Fruit fly (Drosophila melanogaster): ENCODE measurements around the gene cno.

The cno gene

dm6 chr3R:5216308-5216765, 919 bp downstream of the cno start:
- TF ChIP-seq Myc (optimal IDR thresholded peaks at IDR 0.05) (no peak), ttk (optimal IDR thresholded peaks at IDR 0.05) (no peak), Sin3A (optimal IDR thresholded peaks at IDR 0.05) (no peak), insv (optimal IDR thresholded peaks at IDR 0.05) (no peak), h (optimal IDR thresholded peaks at IDR 0.05) (no peak)

DNA sequence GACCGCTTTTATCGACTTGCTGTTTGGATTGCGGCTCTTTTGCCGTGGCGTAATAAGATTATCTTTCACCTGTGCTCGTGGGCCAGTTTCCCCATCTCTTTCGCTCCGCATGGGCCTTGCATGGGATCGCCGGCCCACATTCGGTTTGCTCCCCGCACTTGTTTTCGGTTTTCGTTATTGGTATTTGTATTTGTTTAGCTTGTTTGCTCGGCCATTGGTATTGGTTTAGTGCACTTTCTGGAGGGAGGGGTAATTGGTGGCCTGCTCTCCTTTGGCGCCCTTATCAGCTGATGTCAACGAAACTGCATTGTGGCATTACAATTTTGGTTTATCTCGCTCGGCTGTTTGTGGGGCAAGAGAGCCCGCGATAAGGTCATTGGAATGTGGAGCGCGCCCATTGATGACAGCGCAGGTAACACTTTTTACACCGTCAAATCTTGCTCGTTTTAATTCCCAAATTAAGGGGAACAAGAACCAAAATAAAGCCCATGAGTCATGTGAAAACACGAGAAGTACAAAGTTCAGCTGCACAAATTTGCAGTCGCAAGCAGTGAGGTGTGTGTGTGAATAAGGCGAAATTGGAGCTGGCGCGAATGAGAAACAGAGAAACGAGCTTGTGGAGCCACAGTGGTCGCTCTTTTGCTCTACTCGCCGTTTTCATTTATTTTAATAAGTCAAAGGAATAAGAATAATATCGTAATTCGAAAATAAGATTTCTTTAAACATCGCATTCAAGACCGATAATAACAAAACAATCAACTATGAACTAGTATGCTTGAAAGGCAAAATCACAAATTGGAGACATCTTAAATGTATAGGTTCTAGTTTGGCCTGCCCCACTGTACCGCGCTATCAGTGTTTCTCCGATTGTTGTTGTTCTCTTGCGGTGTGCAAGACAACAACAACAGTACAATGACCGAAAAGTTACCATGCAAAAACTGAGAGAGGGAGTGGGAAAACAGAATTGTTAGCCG, 1.6 kb downstream of the cno start:
- no peak for TF ChIP-seq Myc (optimal IDR thresholded peaks at IDR 0.05)
- no peak for TF ChIP-seq Sin3A (optimal IDR thresholded peaks at IDR 0.05)
- no peak for TF ChIP-seq psq (optimal IDR thresholded peaks at IDR 0.05)
- no peak for TF ChIP-seq ttk (optimal IDR thresholded peaks at IDR 0.05)
- no peak for TF ChIP-seq insv (optimal IDR thresholded peaks at IDR 0.05)
- no peak for TF ChIP-seq h (optimal IDR thresholded peaks at IDR 0.05)

- TF ChIP-seq ttk (optimal IDR thresholded peaks at IDR 0.05) (no peak), Myc (optimal IDR thresholded peaks at IDR 0.05) (no peak), psq (optimal IDR thresholded peaks at IDR 0.05) (no peak), h (optimal IDR thresholded peaks at IDR 0.05) (no peak), insv (optimal IDR thresholded peaks at IDR 0.05) (no peak), Sin3A (optimal IDR thresholded peaks at IDR 0.05) (no peak)
Observed at dm6 chr3R:5214162-5214916, 2.9 kb downstream of the cno start.

DNA sequence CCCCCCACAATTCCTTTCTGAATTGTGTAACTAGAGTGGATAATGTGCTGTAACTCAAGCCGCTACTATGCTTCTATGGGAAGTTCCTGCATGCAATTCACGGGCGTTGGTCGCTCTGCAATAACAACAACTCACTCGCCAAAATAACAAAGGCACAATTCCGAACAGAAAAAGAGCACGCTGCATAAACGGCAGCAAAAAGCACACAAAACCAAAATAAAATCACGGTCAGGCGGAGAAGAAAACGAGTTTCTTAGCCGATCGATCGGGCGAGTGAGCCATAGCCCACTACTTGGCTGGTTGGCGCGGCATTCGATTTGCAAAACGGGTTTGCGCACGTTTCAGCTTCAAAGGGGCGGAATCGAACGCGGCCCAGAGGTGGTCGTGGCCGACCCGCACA, 3.9 kb downstream of the cno start:
- TF ChIP-seq insv (optimal IDR thresholded peaks at IDR 0.05): no peak
- TF ChIP-seq Sin3A (optimal IDR thresholded peaks at IDR 0.05): no peak
- TF ChIP-seq ttk (optimal IDR thresholded peaks at IDR 0.05): no peak
- TF ChIP-seq psq (optimal IDR thresholded peaks at IDR 0.05): no peak
- no peak for TF ChIP-seq h (optimal IDR thresholded peaks at IDR 0.05)
- no peak for TF ChIP-seq Myc (optimal IDR thresholded peaks at IDR 0.05)

- TF ChIP-seq psq (optimal IDR thresholded peaks at IDR 0.05): no peak
- no peak for TF ChIP-seq Myc (optimal IDR thresholded peaks at IDR 0.05)
- no peak for TF ChIP-seq insv (optimal IDR thresholded peaks at IDR 0.05)
- TF ChIP-seq ttk (optimal IDR thresholded peaks at IDR 0.05): no peak
- TF ChIP-seq Sin3A (optimal IDR thresholded peaks at IDR 0.05): no peak
- TF ChIP-seq h (optimal IDR thresholded peaks at IDR 0.05): no peak
Observed at dm6 chr3R:5212759-5213053, 4.5 kb downstream of the cno start.

DNA sequence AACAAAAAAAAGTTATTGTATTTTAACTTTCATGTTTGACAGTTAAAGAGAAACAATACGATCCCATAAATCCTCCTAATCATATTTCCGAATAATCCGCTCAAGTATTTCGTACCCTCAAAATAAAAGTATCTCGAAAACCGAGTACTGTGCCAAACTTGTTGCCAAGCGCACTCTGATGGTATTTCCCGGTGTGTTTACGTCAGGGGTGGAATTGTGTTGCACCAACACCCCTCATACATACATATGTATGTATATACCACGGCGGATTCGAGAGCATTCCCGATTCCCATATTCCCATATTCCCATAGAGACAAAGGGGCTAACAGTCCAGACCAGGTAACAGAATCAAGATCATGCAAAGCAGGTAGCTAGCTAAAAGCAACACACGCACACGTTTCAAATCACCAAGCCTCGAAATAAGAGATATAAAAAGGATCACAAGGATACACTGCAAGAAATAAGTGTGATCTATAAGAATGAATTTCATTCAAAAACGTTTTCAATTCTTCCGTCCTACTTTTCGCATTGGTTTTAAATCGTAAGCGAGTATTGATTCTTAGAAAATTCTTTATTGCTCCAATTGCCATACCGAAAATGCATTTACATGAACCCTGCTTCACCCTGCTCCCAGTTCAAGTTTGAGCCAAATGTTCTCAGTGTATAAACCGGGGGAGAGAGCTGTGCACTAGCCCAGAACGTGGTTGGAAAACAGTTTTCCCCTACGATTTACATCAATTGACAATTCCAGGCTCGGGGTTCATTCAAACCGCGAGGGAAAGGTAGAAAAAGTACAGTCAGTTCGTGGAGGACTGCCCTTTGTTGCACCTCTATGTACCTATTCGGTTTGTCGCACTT, 5.1 kb downstream of the cno start:
- no peak for TF ChIP-seq Sin3A (optimal IDR thresholded peaks at IDR 0.05)
- TF ChIP-seq insv (optimal IDR thresholded peaks at IDR 0.05): no peak
- no peak for TF ChIP-seq ttk (optimal IDR thresholded peaks at IDR 0.05)
- no peak for TF ChIP-seq psq (optimal IDR thresholded peaks at IDR 0.05)
- no peak for TF ChIP-seq h (optimal IDR thresholded peaks at IDR 0.05)
- no peak for TF ChIP-seq Myc (optimal IDR thresholded peaks at IDR 0.05)

dm6 chr3R:5211401-5211800, 5.9 kb downstream of the cno start:
- TF ChIP-seq Myc (optimal IDR thresholded peaks at IDR 0.05) (no peak), insv (optimal IDR thresholded peaks at IDR 0.05) (no peak), h (optimal IDR thresholded peaks at IDR 0.05) (no peak), Sin3A (optimal IDR thresholded peaks at IDR 0.05) (no peak), ttk (optimal IDR thresholded peaks at IDR 0.05) (no peak), psq (optimal IDR thresholded peaks at IDR 0.05) (no peak)

DNA sequence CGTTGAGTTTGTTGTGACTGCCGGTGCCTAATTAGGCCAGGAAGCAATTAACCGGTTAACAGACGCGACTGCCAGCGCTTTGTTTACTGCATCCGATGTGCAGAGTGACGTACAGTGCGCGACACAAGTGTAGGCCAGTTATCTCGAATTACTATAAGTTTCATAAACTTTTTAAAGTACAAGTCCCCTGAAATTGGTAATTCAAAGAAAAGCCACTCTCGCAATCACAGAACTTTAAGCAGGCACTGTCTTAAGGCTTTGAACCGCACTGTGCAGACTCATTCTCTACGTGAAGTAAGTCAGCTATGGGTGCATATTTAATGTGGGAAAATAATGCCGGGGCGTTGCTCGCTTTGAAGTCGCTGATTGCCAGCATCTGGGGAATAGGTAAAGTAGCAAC, 7.8 kb downstream of the cno start:
- TF ChIP-seq Myc (optimal IDR thresholded peaks at IDR 0.05) (no peak), insv (optimal IDR thresholded peaks at IDR 0.05) (no peak)

- TF ChIP-seq h (optimal IDR thresholded peaks at IDR 0.05) (no peak), ttk (optimal IDR thresholded peaks at IDR 0.05) (no peak)
Observed at dm6 chr3R:5208115-5208365, 9.2 kb downstream of the cno start.

DNA sequence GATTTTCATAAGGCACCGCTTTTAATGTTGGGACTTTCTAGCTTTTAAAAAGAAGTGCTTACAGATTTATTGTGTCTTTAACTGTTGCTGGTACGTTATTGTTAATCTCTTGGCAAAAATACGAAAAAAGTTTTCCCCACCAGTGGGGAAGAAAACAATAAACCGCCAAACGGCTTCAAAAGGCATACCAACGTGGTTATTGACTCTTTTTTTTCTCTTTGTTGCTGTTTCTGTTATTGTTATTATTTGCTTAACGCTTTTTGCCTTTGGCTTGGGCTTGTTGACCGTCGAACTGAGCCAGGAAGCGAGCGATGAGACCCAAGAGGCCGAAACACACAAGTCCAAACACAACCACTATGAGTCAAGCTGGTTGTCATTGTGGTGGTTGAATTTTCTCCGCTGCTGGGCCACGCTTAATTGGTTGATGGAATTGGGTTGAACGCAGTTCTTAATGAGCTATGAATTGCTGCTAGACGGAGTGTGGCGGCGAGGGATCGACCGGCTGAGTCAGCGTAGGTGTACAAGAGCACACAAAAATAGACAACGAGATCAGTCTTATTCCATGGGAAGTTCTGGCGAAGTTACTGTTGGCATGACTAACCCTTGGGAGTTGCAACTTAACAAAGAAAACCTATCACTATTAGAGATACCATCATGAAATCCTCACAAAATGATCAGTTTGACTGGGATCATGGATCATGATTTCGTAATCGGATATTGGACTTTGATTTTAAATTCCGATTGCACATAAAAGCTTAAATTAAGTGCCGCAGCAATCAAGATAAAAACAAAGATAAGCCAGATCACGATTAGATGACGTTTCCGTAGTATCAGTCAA, 9.8 kb downstream of the cno start:
- TF ChIP-seq ttk (optimal IDR thresholded peaks at IDR 0.05) (no peak), psq (optimal IDR thresholded peaks at IDR 0.05) (no peak), Myc (optimal IDR thresholded peaks at IDR 0.05) (no peak), h (optimal IDR thresholded peaks at IDR 0.05) (no peak), insv (optimal IDR thresholded peaks at IDR 0.05) (no peak), Sin3A (optimal IDR thresholded peaks at IDR 0.05) (no peak)

- no peak for TF ChIP-seq ttk (optimal IDR thresholded peaks at IDR 0.05)
- TF ChIP-seq Sin3A (optimal IDR thresholded peaks at IDR 0.05): no peak
- TF ChIP-seq h (optimal IDR thresholded peaks at IDR 0.05): no peak
- TF ChIP-seq insv (optimal IDR thresholded peaks at IDR 0.05): no peak
- TF ChIP-seq Myc (optimal IDR thresholded peaks at IDR 0.05): no peak
- TF ChIP-seq psq (optimal IDR thresholded peaks at IDR 0.05): no peak
Observed at dm6 chr3R:5205319-5206033, 11.8 kb downstream of the cno start.
